Worm (Caenorhabditis elegans): ENCODE measurements around the gene ostb-1.

The ostb-1 gene

DNA sequence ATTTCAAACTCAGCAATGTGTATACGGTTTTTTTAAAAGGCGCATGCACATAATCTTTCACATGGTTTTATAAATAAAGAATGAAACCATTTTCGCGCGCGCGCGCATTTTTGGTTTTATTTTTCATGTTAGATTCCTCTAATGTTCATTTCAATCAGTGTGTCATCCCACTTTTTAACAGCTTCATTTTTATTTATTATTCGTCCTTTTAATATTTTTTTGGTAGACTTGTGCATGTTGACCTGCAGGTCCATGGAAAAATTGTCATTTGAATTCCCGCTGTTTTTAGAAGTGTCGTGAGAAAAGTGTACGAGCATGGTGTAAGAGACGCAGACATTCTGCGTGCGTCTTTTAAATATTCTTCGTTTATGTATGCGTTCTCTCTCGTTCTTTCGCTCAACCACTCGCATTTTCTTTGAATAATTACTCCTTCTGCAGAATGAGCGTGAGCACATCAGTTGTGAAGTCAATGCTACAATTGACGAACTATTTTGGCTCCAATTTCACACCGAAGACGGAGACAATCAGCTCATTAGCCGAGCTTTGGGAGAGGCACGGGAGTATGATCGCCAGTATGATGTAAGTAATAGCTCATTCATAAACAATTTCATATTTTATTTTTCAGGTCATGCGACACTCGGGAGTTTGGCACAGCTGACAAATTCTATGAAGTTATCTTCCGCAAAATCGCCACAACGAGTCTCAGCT is 3.9 kb upstream of the ostb-1 start, which contains the start of gene lin-5 (continued):
- TF ChIP-seq snpc-4 (GFP tag; optimal IDR thresholded peaks at IDR 0.05) (no peak), snpc-4 (tag; optimal IDR thresholded peaks at IDR 0.05) (peak in 2 of 4 experiments; percentile 14 to 43), lin-35 (GFP tag; optimal IDR thresholded peaks at IDR 0.05) (peak in 2 of 3 experiments; percentile 19 to 74), ZK185.1 (tag; optimal IDR thresholded peaks at IDR 0.05; ENCODE audit: poor library complexity, severe bottlenecking) (no peak), lin-40 (tag; optimal IDR thresholded peaks at IDR 0.05) (no peak), F52B5.7 (tag; optimal IDR thresholded peaks at IDR 0.05) (no peak), nfya-1 (tag; optimal IDR thresholded peaks at IDR 0.05; ENCODE audit: borderline replicate concordance, insufficient read depth) (no peak), mcd-1 (GFP tag; IDR thresholded peaks at IDR 0.05) (peak; percentile 36; the same call in 1 of the 2 replicates), pha-4 (tag; optimal IDR thresholded peaks at IDR 0.05) (no peak), sea-2 (GFP tag; IDR thresholded peaks at IDR 0.05) (no peak), ccch-3 (GFP tag; optimal IDR thresholded peaks at IDR 0.05) (no peak), lin-26 (GFP tag; IDR thresholded peaks at IDR 0.05) (no peak), let-607 (tag; optimal IDR thresholded peaks at IDR 0.05) (no peak), ztf-6 (GFP tag; IDR thresholded peaks at IDR 0.05) (no peak), hlh-26 (GFP tag; conservative IDR thresholded peaks at IDR 0.05) (no peak), F33H1.4 (GFP tag; IDR thresholded peaks at IDR 0.05) (peak; percentile 91), madf-3 (GFP tag; IDR thresholded peaks at IDR 0.05) (0 out of 2 replicates have a peak, but pooled peaks have one; percentile 48)

DNA sequence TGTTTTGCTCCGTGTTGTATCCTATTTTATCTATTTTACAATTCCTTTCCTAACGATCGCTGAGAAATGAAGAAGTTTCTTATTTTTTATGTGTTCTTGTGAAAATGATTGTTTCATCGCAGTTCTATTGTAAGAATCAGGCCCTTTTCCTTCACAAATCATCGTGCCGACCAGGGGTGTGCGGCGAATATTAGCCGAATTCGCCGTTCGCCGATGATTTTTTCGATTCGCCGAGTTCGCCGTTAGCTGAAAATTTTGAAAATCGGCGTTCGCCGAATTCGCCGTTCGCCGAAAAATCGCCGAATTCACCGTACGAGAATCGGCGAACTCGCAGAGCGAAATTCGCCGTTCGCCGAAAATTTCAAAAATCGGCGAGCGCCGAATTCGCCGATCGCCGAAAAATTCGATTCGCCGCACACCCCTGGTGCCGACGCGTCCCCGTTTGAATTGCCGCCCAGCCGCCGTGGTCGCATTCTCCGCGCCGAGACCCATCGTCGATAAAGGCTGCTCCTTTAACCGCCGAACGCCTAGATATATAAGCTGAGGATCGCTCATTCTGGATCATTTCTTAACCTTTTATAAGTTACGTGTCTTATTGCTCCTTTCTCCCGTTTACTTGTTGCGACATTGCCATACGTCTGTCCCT is 704 bp upstream of the ostb-1 start:
- TF ChIP-seq die-1 (tag; optimal IDR thresholded peaks at IDR 0.05) (peak; percentile 9), hrde-1 (tag; optimal IDR thresholded peaks at IDR 0.05; ENCODE audit: borderline replicate concordance) (no peak), egl-44 (GFP tag; IDR thresholded peaks at IDR 0.05) (no peak), ekl-4 (GFP tag; IDR thresholded peaks at IDR 0.05) (no peak), ceh-27 (GFP tag; optimal IDR thresholded peaks at IDR 0.05) (no peak), hsf-1 (GFP tag; IDR thresholded peaks at IDR 0.05) (peak; percentile 59), repo-1 (tag; optimal IDR thresholded peaks at IDR 0.05) (no peak), aptf-3 (GFP tag; IDR thresholded peaks at IDR 0.05) (no peak), F37B4.10 (GFP tag; IDR thresholded peaks at IDR 0.05) (no peak), dox-1 (GFP tag; IDR thresholded peaks at IDR 0.05) (no peak), ztf-22 (GFP tag; optimal IDR thresholded peaks at IDR 0.05) (no peak), T07F8.4 (tag; optimal IDR thresholded peaks at IDR 0.05) (no peak), egrh-3 (GFP tag; IDR thresholded peaks at IDR 0.05) (peak; percentile 79; the same call in 1 of the 2 replicates), snpc-4 (GFP tag; optimal IDR thresholded peaks at IDR 0.05) (no peak), snpc-4 (tag; optimal IDR thresholded peaks at IDR 0.05) (no peak), nfya-2 (GFP tag; IDR thresholded peaks at IDR 0.05) (no peak), sea-2 (GFP tag; IDR thresholded peaks at IDR 0.05) (no peak), madf-6 (GFP tag; IDR thresholded peaks at IDR 0.05) (peak; percentile 33; the same call in 1 of the 2 replicates), nhr-120 (GFP tag; IDR thresholded peaks at IDR 0.05) (no peak), lin-26 (GFP tag; IDR thresholded peaks at IDR 0.05) (no peak), attf-6 (GFP tag; IDR thresholded peaks at IDR 0.05) (no peak), C17E4.6 (GFP tag; IDR thresholded peaks at IDR 0.05) (0 out of 2 replicates have a peak, but pooled peaks have one; percentile 40), hlh-26 (GFP tag; conservative IDR thresholded peaks at IDR 0.05) (no peak), F39B2.1 (GFP tag; IDR thresholded peaks at IDR 0.05) (no peak), F10E7.11 (tag; optimal IDR thresholded peaks at IDR 0.05) (no peak), bed-1 (GFP tag; IDR thresholded peaks at IDR 0.05) (no peak), nfyb-1 (GFP tag; IDR thresholded peaks at IDR 0.05) (no peak), dpff-1 (tag; optimal IDR thresholded peaks at IDR 0.05) (no peak), K12H6.12 (tag; optimal IDR thresholded peaks at IDR 0.05) (no peak), cebp-1 (GFP tag; IDR thresholded peaks at IDR 0.05) (no peak), cebp-1 (tag; optimal IDR thresholded peaks at IDR 0.05) (peak; percentile 8), xnd-1 (tag; optimal IDR thresholded peaks at IDR 0.05) (no peak), Y95B8A.8 (GFP tag; IDR thresholded peaks at IDR 0.05) (no peak), F33H1.4 (GFP tag; IDR thresholded peaks at IDR 0.05) (peak; percentile 71)
